Fruit fly (Drosophila melanogaster) whole organism, embryonic: ENCODE results near the gene Bet1.

ENCODE experiments used
- CG10321 ChIP-seq: fragments of 200-800 bp; sonication (Bioruptor generic); IDR thresholded peaks from 2 replicates; pipeline ENCODE4 v1.3.6; 2022; ENCODE audit warnings: missing biosample characterization, missing genetic modification characterization
- CG11504 ChIP-seq: fragments of 200-800 bp; sonication (Bioruptor generic); optimal IDR thresholded peaks from 3 replicates; lab custom pipeline; 2019; ENCODE audit warnings: missing biosample characterization, mild to moderate bottlenecking, missing genetic modification characterization, moderate library complexity
- CG2116 ChIP-seq: fragments of 200-800 bp; sonication (Bioruptor generic); optimal IDR thresholded peaks from 3 replicates; lab custom pipeline; 2018; ENCODE audit warnings: missing biosample characterization, mild to moderate bottlenecking, missing genetic modification characterization
- CG6272 ChIP-seq: fragments of 200-800 bp; sonication (Bioruptor generic); IDR thresholded peaks from 2 replicates; pipeline ENCODE4 v1.3.6; 2022; ENCODE audit warnings: missing biosample characterization, missing genetic modification characterization
- CG8944 ChIP-seq: fragments of 200-800 bp; sonication (Bioruptor generic); optimal IDR thresholded peaks from 3 replicates; lab custom pipeline; 2016; ENCODE audit warnings: missing biosample characterization, missing genetic modification characterization
- NC2β ChIP-seq: fragments of 200-800 bp; sonication (Bioruptor generic); optimal IDR thresholded peaks from 2 replicates; lab custom pipeline; 2016; ENCODE audit warnings: missing biosample characterization, missing genetic modification characterization
- Pdp1 ChIP-seq, 2 experiments: fragments of 200-800 bp; sonication (Bioruptor generic); optimal IDR thresholded peaks; 3 replicates each; lab custom pipeline; 2016; ENCODE audit warnings: missing biosample characterization in 2 of 2, missing genetic modification characterization in 2 of 2, mild to moderate bottlenecking in 1 of 2, moderate library complexity in 1 of 2
- Poxn ChIP-seq: fragments of 200-800 bp; sonication (Bioruptor generic); IDR thresholded peaks from 2 replicates; pipeline ENCODE4 v1.3.6; 2022; ENCODE audit warnings: missing biosample characterization, missing genetic modification characterization
- Sin3A ChIP-seq: fragments of >200 bp; optimal IDR thresholded peaks from 2 replicates; lab custom pipeline; 2018

DNA sequence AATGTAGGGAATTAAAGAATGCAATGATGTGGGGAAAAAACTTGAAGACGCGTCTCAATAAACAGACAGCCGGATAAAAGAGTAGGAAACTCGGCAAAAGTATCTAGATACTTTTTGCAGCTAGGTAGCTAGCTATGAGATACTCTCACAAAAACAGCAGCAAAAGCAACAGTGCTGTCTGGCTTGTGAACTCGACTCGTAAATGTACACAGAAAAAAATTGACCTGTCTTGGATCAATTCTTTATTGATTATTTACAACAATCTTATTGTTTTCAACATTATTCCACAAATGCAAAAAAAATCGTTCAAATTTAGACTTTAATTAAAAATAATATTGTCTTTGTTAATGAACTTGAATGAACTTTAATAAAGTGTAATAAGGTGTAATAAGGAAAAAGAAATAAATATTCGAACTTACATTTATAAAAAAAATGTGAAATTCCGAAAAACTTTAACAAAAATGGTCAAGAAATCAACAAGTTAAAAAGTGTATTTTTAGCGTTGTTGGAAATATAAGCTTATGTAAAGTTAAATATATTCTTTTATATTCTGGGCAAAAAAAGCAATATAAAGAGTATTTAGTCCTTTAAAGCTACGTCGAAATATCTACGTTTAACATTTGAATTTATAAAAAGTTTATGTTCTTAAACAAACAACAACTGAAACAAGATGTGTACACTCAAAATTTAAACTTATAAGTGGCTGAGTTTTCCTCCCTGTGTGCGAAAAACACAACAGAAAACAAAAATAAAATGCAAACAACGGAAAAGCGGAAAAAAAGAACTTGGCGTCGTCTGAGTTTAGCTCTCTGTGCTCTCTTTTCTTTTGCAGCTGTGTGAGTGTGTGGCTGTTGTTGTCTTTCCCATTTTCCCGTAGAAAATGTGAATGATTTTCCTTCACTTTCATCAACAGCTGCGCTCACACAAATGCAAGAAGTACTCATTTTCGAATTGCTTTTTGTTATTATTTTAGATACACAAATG lies 27.1 kb upstream of the Bet1 start:
- no peak for TF ChIP-seq CG6272
- no peak for TF ChIP-seq Pdp1 (GFP tag; optimal IDR thresholded peaks at IDR 0.05; lab: Kevin White, UChicago)
- TF ChIP-seq NC2β, result no peak
- TF ChIP-seq Sin3A (lab: Kevin White, UChicago), result no peak
- no peak for TF ChIP-seq CG10321
- TF ChIP-seq CG2116 (GFP tag; lab: Kevin White, UChicago), result no peak
- TF ChIP-seq Poxn (GFP tag; lab: Robert Waterston, UW), result no peak
- TF ChIP-seq CG8944 (GFP tag; lab: Kevin White, UChicago), result no peak
- TF ChIP-seq CG11504, result peak; percentile 22
